Worm (Caenorhabditis elegans) whole organism, young adult: ENCODE results near the gene gtap-1.

Experiments
- F52B5.7 ChIP-seq: sonication (generic microtip); optimal IDR thresholded peaks from 2 replicates; lab custom pipeline; 2016; ENCODE audit warnings: mild to moderate bottlenecking, missing genetic modification characterization, missing compliant biosample characterization
- ama-1 ChIP-seq, 3 experiments: fragments of 150-350 bp in 1 of 3; sonication (generic microtip) in 2 of 3; optimal IDR thresholded peaks; 2 replicates each; lab custom pipeline; 2014 to 2018; ENCODE audit warnings: missing biosample characterization in 2 of 3, missing genetic modification characterization in 2 of 3, missing genetic modification reagents in 2 of 3
- attf-3 ChIP-seq: fragments of 200-800 bp; sonication (Bioruptor generic); conservative IDR thresholded peaks from 2 replicates; pipeline ENCODE4 v1.3.6; 2022; ENCODE audit warnings: missing genetic modification reagents, missing genetic modification characterization, missing compliant biosample characterization
- ceh-79 ChIP-seq: sonication (generic microtip); optimal IDR thresholded peaks from 2 replicates; lab custom pipeline; 2017; ENCODE audit warnings: mild to moderate bottlenecking, missing genetic modification characterization, missing compliant biosample characterization
- let-526 ChIP-seq: fragments of 200-800 bp; sonication (Bioruptor generic); IDR thresholded peaks from 2 replicates; pipeline ENCODE4 v1.3.6; 2022; ENCODE audit warnings: missing genetic modification reagents, missing genetic modification characterization, missing compliant biosample characterization
- lin-54 ChIP-seq: fragments of 200-800 bp; sonication (Bioruptor generic); optimal IDR thresholded peaks from 2 replicates; lab custom pipeline; 2018; ENCODE audit warnings: mild to moderate bottlenecking, missing genetic modification characterization, missing compliant biosample characterization
- nhr-27 ChIP-seq: fragments of 200-800 bp; sonication (Bioruptor generic); optimal IDR thresholded peaks from 2 replicates; lab custom pipeline; 2018; ENCODE audit warnings: mild to moderate bottlenecking, missing genetic modification characterization, moderate library complexity, missing compliant biosample characterization
- pha-4 ChIP-seq: fragments of 150-350 bp; sonication (generic microtip); optimal IDR thresholded peaks from 2 replicates; lab custom pipeline; 2014; ENCODE audit warnings: missing biosample characterization, missing genetic modification reagents, missing genetic modification characterization
- rec-8 ChIP-seq, 2 experiments: sonication (generic microtip); optimal IDR thresholded peaks; 2 replicates each; lab custom pipeline; 2016; ENCODE audit warnings: mild to moderate bottlenecking in 2 of 2, missing genetic modification characterization in 2 of 2, missing genetic modification reagents in 2 of 2, missing genotype in 2 of 2, missing biosample characterization in 1 of 2, missing compliant biosample characterization in 1 of 2, moderate library complexity in 1 of 2
- zim-3 ChIP-seq: sonication (generic microtip); optimal IDR thresholded peaks from 2 replicates; lab custom pipeline; 2017; ENCODE audit warnings: mild to moderate bottlenecking, missing genetic modification characterization, moderate library complexity, missing compliant biosample characterization

DNA sequence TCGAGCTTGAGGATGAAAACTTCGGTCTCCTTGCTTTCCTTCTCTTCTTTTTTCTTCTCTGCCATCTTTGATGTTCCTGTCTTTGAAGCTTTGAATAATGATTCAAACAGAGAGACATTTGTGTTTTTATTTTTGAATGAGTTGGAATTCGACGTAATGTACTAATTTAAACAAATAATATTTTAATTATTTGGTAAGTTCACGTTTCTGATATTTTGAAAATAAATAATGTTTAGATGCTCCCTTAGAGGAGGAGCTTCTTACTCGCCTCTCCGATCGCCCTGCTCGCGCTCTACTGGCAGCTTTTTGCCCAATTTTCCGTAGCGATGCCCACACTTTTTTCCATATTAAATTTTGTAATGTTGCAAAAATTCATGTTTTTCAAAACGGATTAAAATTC lies 32.0 kb downstream of the gtap-1 start, which contains the start of the genes K05F1.9 and K05F1.1:
- TF ChIP-seq zim-3 (tag; lab: Kevin White, UChicago) = no peak
- no peak for TF ChIP-seq lin-54 (GFP tag; lab: Kevin White, UChicago)
- TF ChIP-seq rec-8 (tag; optimal IDR thresholded peaks at IDR 0.05; lab: Kevin White, UChicago) = no peak
- TF ChIP-seq ceh-79 (tag; lab: Kevin White, UChicago) = no peak
- TF ChIP-seq pha-4 (tag; lab: Kevin White, UChicago) = no peak
- no peak for TF ChIP-seq let-526 (GFP tag; lab: Robert Waterston, UW)
- no peak for TF ChIP-seq F52B5.7
- no peak for TF ChIP-seq attf-3
- no peak for TF ChIP-seq ama-1 (optimal IDR thresholded peaks at IDR 0.05; lab: Kevin White, UChicago)
- TF ChIP-seq ama-1 (GFP tag; optimal IDR thresholded peaks at IDR 0.05; lab: Kevin White, UChicago) = no peak
- TF ChIP-seq nhr-27 (tag; lab: Kevin White, UChicago) = no peak
